Fruit fly (Drosophila melanogaster): ENCODE measurements around the gene Pgam5.

The Pgam5 gene

DNA sequence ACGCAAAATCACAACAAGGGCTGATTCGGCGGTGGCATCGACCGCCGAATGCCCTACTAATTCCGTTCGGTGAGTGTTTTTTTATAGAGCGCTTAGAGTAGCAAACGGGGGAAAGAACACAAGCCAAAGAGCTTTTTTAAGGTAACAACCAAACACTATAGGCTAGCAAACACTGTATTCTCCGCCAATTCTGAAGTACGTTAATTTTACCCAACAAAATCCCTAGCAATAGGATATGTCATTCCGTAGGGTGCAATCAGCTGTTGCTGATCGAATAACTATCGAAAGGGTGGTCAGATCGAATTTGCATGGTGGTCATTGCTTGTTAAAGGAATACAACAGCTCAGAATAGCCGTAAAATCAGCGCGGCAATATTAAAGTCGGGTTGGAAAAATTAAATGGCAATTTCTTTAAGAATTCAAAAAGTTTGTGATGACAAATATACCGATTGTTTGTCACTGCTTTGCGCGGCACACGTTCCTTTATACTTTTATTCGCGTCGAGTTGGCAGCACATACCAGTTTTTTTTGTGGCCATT is 34.4 kb upstream of the Pgam5 start, which contains the start of gene mip130 (continued):
- TF ChIP-seq twi (tag; optimal IDR thresholded peaks at IDR 0.05) (peak; percentile 4), Atf6 (GFP tag; IDR thresholded peaks at IDR 0.05) (peak; percentile 66), Mes4 (GFP tag; optimal IDR thresholded peaks at IDR 0.05) (no peak), CG17186 (GFP tag; optimal IDR thresholded peaks at IDR 0.05) (peak; percentile 7), maf-S (GFP tag; optimal IDR thresholded peaks at IDR 0.05) (no peak), cas (GFP tag; IDR thresholded peaks at IDR 0.05) (no peak), Bgb (GFP tag; IDR thresholded peaks at IDR 0.05; ENCODE audit: partially characterized antibody) (peak; percentile 68), tin (GFP tag; optimal IDR thresholded peaks at IDR 0.05) (no peak), Camta (GFP tag; optimal IDR thresholded peaks at IDR 0.05) (peak; percentile 54), Myb (GFP tag; optimal IDR thresholded peaks at IDR 0.05) (peak; percentile 56), Fer2 (tag; optimal IDR thresholded peaks at IDR 0.05) (no peak), zen2 (GFP tag; IDR thresholded peaks at IDR 0.05; ENCODE audit: partially characterized antibody) (peak; percentile 61; the same call in 1 of the 3 replicates), CG31365 (tag; optimal IDR thresholded peaks at IDR 0.05) (no peak), CG1233 (GFP tag; optimal IDR thresholded peaks at IDR 0.05) (peak; percentile 3), Nf-YC (tag; optimal IDR thresholded peaks at IDR 0.05) (peak; percentile 47), CG11456 (GFP tag; IDR thresholded peaks at IDR 0.05) (peak; percentile 54; the same call in 1 of the 3 replicates), az2 (GFP tag; optimal IDR thresholded peaks at IDR 0.05) (no peak), Ptx1 (GFP tag; IDR thresholded peaks at IDR 0.05) (peak; percentile 54), mld (GFP tag; IDR thresholded peaks at IDR 0.05; ENCODE audit: partially characterized antibody) (0 out of 3 replicates have a peak, but pooled peaks have one; percentile 46), CG3847 (GFP tag; IDR thresholded peaks at IDR 0.05) (peak; percentile 31; the same call in 1 of the 2 replicates), Med (GFP tag) (peak; percentile 85), CG10209 (GFP tag; optimal IDR thresholded peaks at IDR 0.05) (peak; percentile 48), CG4404 (GFP tag; IDR thresholded peaks at IDR 0.05) (peak; percentile 8; the same call in 1 of the 2 replicates), abd-A (tag; optimal IDR thresholded peaks at IDR 0.05) (no peak), NFAT (GFP tag; IDR thresholded peaks at IDR 0.05) (peak; percentile 32; the same call in 1 of the 2 replicates), Drgx (GFP tag; IDR thresholded peaks at IDR 0.05) (peak; percentile 48; the same call in 1 of the 2 replicates), Xbp1 (GFP tag; optimal IDR thresholded peaks at IDR 0.05) (peak; percentile 25), crp (GFP tag; optimal IDR thresholded peaks at IDR 0.05) (peak; percentile 35 to 85), CG31441 (GFP tag; IDR thresholded peaks at IDR 0.05) (peak; percentile 44; the same call in 1 of the 2 replicates), hbn (GFP tag; IDR thresholded peaks at IDR 0.05; ENCODE audit: partially characterized antibody) (peak; percentile 71), CG30020 (tag; optimal IDR thresholded peaks at IDR 0.05) (peak; percentile 12), CG3726 (GFP tag; IDR thresholded peaks at IDR 0.05) (no peak), BtbVII (GFP tag; optimal IDR thresholded peaks at IDR 0.05) (no peak), sc (optimal IDR thresholded peaks at IDR 0.05) (no peak), sc (GFP tag; optimal IDR thresholded peaks at IDR 0.05) (no peak), tup (GFP tag; optimal IDR thresholded peaks at IDR 0.05) (no peak), CG5180 (GFP tag; optimal IDR thresholded peaks at IDR 0.05) (no peak), her (GFP tag; optimal IDR thresholded peaks at IDR 0.05) (no peak), al (GFP tag; IDR thresholded peaks at IDR 0.05) (0 out of 2 replicates have a peak, but pooled peaks have one; percentile 34), CG16863 (GFP tag; optimal IDR thresholded peaks at IDR 0.05) (no peak), CG2678 (tag; optimal IDR thresholded peaks at IDR 0.05) (peak; percentile 62), gce (GFP tag; IDR thresholded peaks at IDR 0.05) (no peak), bab2 (GFP tag; optimal IDR thresholded peaks at IDR 0.05) (no peak), CG30403 (GFP tag; optimal IDR thresholded peaks at IDR 0.05) (peak; percentile 27), CG18619 (GFP tag; optimal IDR thresholded peaks at IDR 0.05) (peak; percentile 53), CG33213 (GFP tag; optimal IDR thresholded peaks at IDR 0.05) (no peak), CG32772 (GFP tag; IDR thresholded peaks at IDR 0.05) (peak; percentile 5; the same call in 1 of the 2 replicates), HLHmδ (GFP tag; optimal IDR thresholded peaks at IDR 0.05) (no peak), sisA (GFP tag; IDR thresholded peaks at IDR 0.05) (peak; percentile 55), ato (GFP tag; IDR thresholded peaks at IDR 0.05; ENCODE audit: partially characterized antibody) (no peak)

Data from whole organism, embryonic.